Fruit fly (Drosophila melanogaster): ENCODE data around the gene CG7102.

CG7102 gene

DNA sequence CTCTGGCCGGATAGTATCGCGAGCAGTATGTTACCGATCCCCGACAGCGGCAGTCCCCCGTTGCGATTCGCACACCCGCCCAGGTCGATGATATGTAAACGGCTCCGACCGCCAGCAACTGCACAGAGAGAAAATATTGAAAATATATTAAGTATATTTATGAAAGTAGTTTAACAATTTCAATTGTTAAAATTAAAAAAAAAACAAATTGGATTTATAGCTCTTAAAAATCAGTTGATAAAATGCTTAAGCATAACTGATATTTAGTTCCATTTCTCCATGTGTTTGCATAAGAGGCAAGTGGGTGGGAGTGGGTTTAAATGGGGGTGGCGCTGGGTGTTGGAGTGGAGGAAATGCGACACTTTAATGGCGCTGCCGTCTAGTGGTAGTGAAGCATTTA lies 37.8 kb downstream of the CG7102 start (continued):
- TF ChIP-seq prd (optimal IDR thresholded peaks at IDR 0.05): no peak
- TF ChIP-seq prd (GFP tag; IDR thresholded peaks at IDR 0.05): peak; percentile 39; the same call in 1 of the 3 replicates
- TF ChIP-seq bowl (GFP tag; IDR thresholded peaks at IDR 0.05): no peak
- no peak for TF ChIP-seq Tbp (GFP tag; optimal IDR thresholded peaks at IDR 0.05)
- peak; percentile 41 for TF ChIP-seq CG7556 (GFP tag; optimal IDR thresholded peaks at IDR 0.05)
- no peak for TF ChIP-seq CG1602 (GFP tag; optimal IDR thresholded peaks at IDR 0.05)
- no peak for TF ChIP-seq CG5245 (GFP tag; optimal IDR thresholded peaks at IDR 0.05)
- TF ChIP-seq CG8478 (optimal IDR thresholded peaks at IDR 0.05): no peak
- TF ChIP-seq Hr78 (GFP tag; optimal IDR thresholded peaks at IDR 0.05): no peak
- no peak for TF ChIP-seq stwl (tag; optimal IDR thresholded peaks at IDR 0.05)
- no peak for TF ChIP-seq Max (GFP tag; optimal IDR thresholded peaks at IDR 0.05)
- no peak for TF ChIP-seq gro (GFP tag; optimal IDR thresholded peaks at IDR 0.05)
- TF ChIP-seq Oli (tag; optimal IDR thresholded peaks at IDR 0.05): peak; percentile 31
- no peak for TF ChIP-seq CG6854 (GFP tag; optimal IDR thresholded peaks at IDR 0.05)
- no peak for TF ChIP-seq slou (GFP tag; optimal IDR thresholded peaks at IDR 0.05)
- no peak for TF ChIP-seq bigmax (GFP tag; optimal IDR thresholded peaks at IDR 0.05)
- TF ChIP-seq crc (GFP tag; optimal IDR thresholded peaks at IDR 0.05): no peak
- TF ChIP-seq CG6175 (GFP tag; IDR thresholded peaks at IDR 0.05): no peak
- no peak for TF ChIP-seq dpn (GFP tag; optimal IDR thresholded peaks at IDR 0.05)
- no peak for TF ChIP-seq tup (GFP tag; optimal IDR thresholded peaks at IDR 0.05)
- TF ChIP-seq hth (optimal IDR thresholded peaks at IDR 0.05): no peak
- peak; percentile 32 for TF ChIP-seq ATbp (GFP tag; optimal IDR thresholded peaks at IDR 0.05)
- TF ChIP-seq CG14014 (GFP tag; IDR thresholded peaks at IDR 0.05): peak; percentile 34; the same call in 1 of the 2 replicates
- TF ChIP-seq danr (GFP tag; IDR thresholded peaks at IDR 0.05): no peak

DNA sequence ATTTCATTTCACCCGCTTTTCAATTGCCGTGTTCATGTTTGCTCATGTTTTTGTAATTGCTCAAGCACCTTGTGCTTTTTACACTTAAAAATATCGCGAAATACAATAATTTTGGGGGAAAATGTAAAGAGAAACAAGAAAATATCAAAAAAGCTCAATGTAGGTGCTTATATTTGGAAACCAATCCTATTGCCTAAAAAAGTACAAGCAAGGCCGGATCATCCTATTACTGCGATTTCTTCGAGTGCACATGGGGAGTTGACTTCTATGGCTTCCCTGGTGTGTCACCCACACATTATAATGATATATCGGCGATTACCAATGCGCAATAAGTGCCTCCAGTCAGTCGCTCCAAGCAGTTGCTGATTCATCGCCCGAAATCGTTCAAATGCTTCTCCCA lies 46.1 kb downstream of the CG7102 start:
- no peak for TF ChIP-seq stwl (tag; optimal IDR thresholded peaks at IDR 0.05)
- no peak for TF ChIP-seq aop (GFP tag; IDR thresholded peaks at IDR 0.05)
- peak; percentile 11 for TF ChIP-seq Hmr (GFP tag; optimal IDR thresholded peaks at IDR 0.05)
- 0 out of 2 replicates have a peak, but pooled peaks have one; percentile 15 for TF ChIP-seq CG32772 (GFP tag; IDR thresholded peaks at IDR 0.05)
- TF ChIP-seq dysf (GFP tag; IDR thresholded peaks at IDR 0.05): peak; percentile 26; the same call in 1 of the 3 replicates
- TF ChIP-seq ro (GFP tag; IDR thresholded peaks at IDR 0.05): no peak
- TF ChIP-seq CG13123 (GFP tag; optimal IDR thresholded peaks at IDR 0.05): no peak
- TF ChIP-seq CG2120 (GFP tag; optimal IDR thresholded peaks at IDR 0.05): peak; percentile 2
- TF ChIP-seq CG18599 (GFP tag; optimal IDR thresholded peaks at IDR 0.05): peak; percentile 7
- peak; percentile 72 for TF ChIP-seq Med (GFP tag)
- no peak for TF ChIP-seq salm (tag; optimal IDR thresholded peaks at IDR 0.05)
- peak; percentile 41; the same call in 1 of the 3 replicates for TF ChIP-seq row (GFP tag; IDR thresholded peaks at IDR 0.05)
- no peak for TF ChIP-seq CTCF (GFP tag; optimal IDR thresholded peaks at IDR 0.05)
- TF ChIP-seq CG17328 (GFP tag; IDR thresholded peaks at IDR 0.05): 0 out of 2 replicates have a peak, but pooled peaks have one; percentile 38
- no peak for TF ChIP-seq CG10543 (GFP tag; optimal IDR thresholded peaks at IDR 0.05)
- TF ChIP-seq CG15269 (tag; optimal IDR thresholded peaks at IDR 0.05): peak; percentile 29
- no peak for TF ChIP-seq Trl (optimal IDR thresholded peaks at IDR 0.05)
- no peak for TF ChIP-seq Trl (GFP tag; optimal IDR thresholded peaks at IDR 0.05)
- peak; percentile 44 for TF ChIP-seq slbo (GFP tag; IDR thresholded peaks at IDR 0.05)
- TF ChIP-seq Drgx (GFP tag; IDR thresholded peaks at IDR 0.05): no peak
- peak; percentile 12 for TF ChIP-seq grau (tag; optimal IDR thresholded peaks at IDR 0.05)
- no peak for TF ChIP-seq CG34376 (GFP tag; optimal IDR thresholded peaks at IDR 0.05)
- peak; percentile 4 for TF ChIP-seq dmrt99B (tag; optimal IDR thresholded peaks at IDR 0.05)
- peak; percentile 34; the same call in 1 of the 2 replicates for TF ChIP-seq Rfx (GFP tag; IDR thresholded peaks at IDR 0.05)
- TF ChIP-seq ttk (GFP tag; IDR thresholded peaks at IDR 0.05): 0 out of 2 replicates have a peak, but pooled peaks have one; percentile 22
- TF ChIP-seq CG32532 (GFP tag; IDR thresholded peaks at IDR 0.05): 0 out of 2 replicates have a peak, but pooled peaks have one; percentile 8
- TF ChIP-seq unpg (GFP tag; optimal IDR thresholded peaks at IDR 0.05): peak; percentile 0
- 0 out of 2 replicates have a peak, but pooled peaks have one; percentile 30 for TF ChIP-seq Ptx1 (GFP tag; IDR thresholded peaks at IDR 0.05)
- 0 out of 2 replicates have a peak, but pooled peaks have one; percentile 16 for TF ChIP-seq CG6689 (GFP tag; IDR thresholded peaks at IDR 0.05)
- no peak for TF ChIP-seq ash1 (GFP tag; optimal IDR thresholded peaks at IDR 0.05)
- no peak for TF ChIP-seq CG1602 (GFP tag; optimal IDR thresholded peaks at IDR 0.05)
